Worm (Caenorhabditis elegans): Measurements from ENCODE around the gene srh-25.

srh-25 gene

ce11 chrV:12433717-12434116, at the start of gene srh-25:
srh-25 (minus strand) TSS chrV:12433817.
- TF ChIP-seq tbx-11 (GFP tag; IDR thresholded peaks at IDR 0.05) (no peak), ceh-13 (GFP tag; optimal IDR thresholded peaks at IDR 0.05) (no peak), ceh-36 (tag; optimal IDR thresholded peaks at IDR 0.05) (no peak), hmbx-1 (tag; optimal IDR thresholded peaks at IDR 0.05) (no peak), hnd-1 (tag; optimal IDR thresholded peaks at IDR 0.05) (no peak), pes-1 (GFP tag; IDR thresholded peaks at IDR 0.05) (no peak), ama-1 (optimal IDR thresholded peaks at IDR 0.05) (no peak)

ce11 chrV:12478990-12479389, 45.4 kb upstream of the srh-25 start:
- TF ChIP-seq scrt-1 (GFP tag; IDR thresholded peaks at IDR 0.05) (no peak), flt-1 (GFP tag; IDR thresholded peaks at IDR 0.05) (no peak), ama-1 (optimal IDR thresholded peaks at IDR 0.05) (no peak), pes-1 (GFP tag; IDR thresholded peaks at IDR 0.05) (no peak), tra-4 (tag; optimal IDR thresholded peaks at IDR 0.05) (no peak), ceh-13 (GFP tag; optimal IDR thresholded peaks at IDR 0.05) (no peak), aly-1 (tag; optimal IDR thresholded peaks at IDR 0.05) (no peak)

DNA sequence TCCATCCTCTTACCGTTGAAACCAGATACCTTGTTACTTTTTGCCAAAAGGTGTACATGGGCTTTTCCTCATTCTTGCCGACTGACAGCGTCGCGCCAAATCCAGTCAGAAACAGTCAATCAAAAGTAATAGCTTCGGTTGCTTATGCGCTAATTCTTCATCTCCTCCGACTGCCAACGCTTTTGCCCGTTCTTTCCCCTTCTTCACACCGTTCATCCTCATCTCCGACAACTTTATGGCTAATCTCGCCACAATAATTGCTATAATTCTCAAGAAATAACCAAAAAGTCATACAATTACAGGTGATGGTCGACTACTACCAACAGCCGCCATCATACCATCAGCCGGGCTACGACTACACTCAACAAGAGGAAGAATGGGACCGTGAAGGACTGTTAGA, 44.5 kb upstream of the srh-25 start, which contains the start of gene atn-1:
Gene atn-1 (plus strand): TSS at position 301 of the 400 bp plus-strand sequence.
- no peak for TF ChIP-seq aly-1 (tag; optimal IDR thresholded peaks at IDR 0.05)
- TF ChIP-seq hmg-4 (GFP tag; optimal IDR thresholded peaks at IDR 0.05) = no peak
- no peak for TF ChIP-seq tra-4 (tag; optimal IDR thresholded peaks at IDR 0.05)
- no peak for TF ChIP-seq B0310.2 (tag; optimal IDR thresholded peaks at IDR 0.05)
- no peak for TF ChIP-seq pes-1 (GFP tag; IDR thresholded peaks at IDR 0.05)
- TF ChIP-seq flt-1 (GFP tag; IDR thresholded peaks at IDR 0.05) = no peak
- no peak for TF ChIP-seq F13C5.2 (tag; optimal IDR thresholded peaks at IDR 0.05)
- TF ChIP-seq ama-1 (optimal IDR thresholded peaks at IDR 0.05) = no peak
- TF ChIP-seq ets-7 (tag; optimal IDR thresholded peaks at IDR 0.05) = no peak
- TF ChIP-seq ceh-36 (tag; optimal IDR thresholded peaks at IDR 0.05) = no peak
- TF ChIP-seq scrt-1 (GFP tag; IDR thresholded peaks at IDR 0.05) = no peak
- TF ChIP-seq tbx-37 (GFP tag; conservative IDR thresholded peaks at IDR 0.05) = no peak
- no peak for TF ChIP-seq sea-1 (GFP tag; conservative IDR thresholded peaks at IDR 0.05)
- TF ChIP-seq ceh-13 (GFP tag; optimal IDR thresholded peaks at IDR 0.05) = no peak
- TF ChIP-seq tbx-11 (GFP tag; IDR thresholded peaks at IDR 0.05) = no peak
- TF ChIP-seq hnd-1 (tag; optimal IDR thresholded peaks at IDR 0.05) = no peak
- no peak for TF ChIP-seq hmbx-1 (tag; optimal IDR thresholded peaks at IDR 0.05)

DNA sequence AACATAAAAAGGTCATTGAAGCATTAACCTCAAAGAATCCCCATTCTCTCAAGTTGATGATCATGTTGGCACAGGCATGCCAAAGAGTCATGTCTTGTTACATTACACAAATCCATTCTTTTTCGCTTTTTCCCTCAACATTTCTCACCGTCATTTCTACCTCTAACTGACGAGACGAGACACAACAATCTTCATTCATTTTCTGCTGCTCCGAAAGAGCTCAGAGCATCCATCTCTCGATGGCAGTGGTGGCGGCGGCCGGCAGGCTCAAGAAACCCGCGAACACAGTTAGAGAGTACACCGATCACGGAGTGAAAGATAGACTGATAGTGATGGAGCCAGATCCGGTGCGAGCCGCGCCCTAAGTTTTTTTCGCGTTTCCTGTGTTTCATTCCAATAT, 43.5 kb upstream of the srh-25 start:
- TF ChIP-seq ets-7 (tag; optimal IDR thresholded peaks at IDR 0.05) (no peak), aly-1 (tag; optimal IDR thresholded peaks at IDR 0.05) (no peak), ceh-13 (GFP tag; optimal IDR thresholded peaks at IDR 0.05) (no peak), pes-1 (GFP tag; IDR thresholded peaks at IDR 0.05) (no peak), F13C5.2 (tag; optimal IDR thresholded peaks at IDR 0.05) (no peak), hnd-1 (tag; optimal IDR thresholded peaks at IDR 0.05) (no peak), tbx-11 (GFP tag; IDR thresholded peaks at IDR 0.05) (no peak), sea-1 (GFP tag; conservative IDR thresholded peaks at IDR 0.05) (no peak), ceh-36 (tag; optimal IDR thresholded peaks at IDR 0.05) (no peak), hmbx-1 (tag; optimal IDR thresholded peaks at IDR 0.05) (no peak), flt-1 (GFP tag; IDR thresholded peaks at IDR 0.05) (no peak)

DNA sequence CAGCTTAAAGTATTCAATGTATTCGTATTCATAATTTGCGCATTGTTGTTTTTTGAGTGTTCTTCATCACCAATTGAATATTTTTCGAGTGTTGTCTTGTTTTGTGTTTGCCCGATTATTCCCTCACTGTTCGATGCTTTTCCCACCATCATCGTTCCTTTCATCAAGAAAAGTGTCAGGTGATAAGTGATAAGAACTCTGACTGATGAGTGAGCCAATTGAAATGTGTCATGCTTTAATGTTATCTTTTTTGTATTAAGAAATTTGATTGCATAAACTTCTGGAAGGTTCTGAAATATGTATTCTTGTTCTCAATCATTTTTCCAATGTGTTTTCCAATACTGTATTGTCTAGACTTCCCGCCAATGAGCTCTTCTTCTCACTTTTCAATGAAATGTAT, 41.7 kb upstream of the srh-25 start:
- TF ChIP-seq hmbx-1 (tag; optimal IDR thresholded peaks at IDR 0.05) (no peak), hnd-1 (tag; optimal IDR thresholded peaks at IDR 0.05) (no peak), tbx-11 (GFP tag; IDR thresholded peaks at IDR 0.05) (no peak), hmg-4 (GFP tag; optimal IDR thresholded peaks at IDR 0.05) (no peak), flt-1 (GFP tag; IDR thresholded peaks at IDR 0.05) (no peak), aly-1 (tag; optimal IDR thresholded peaks at IDR 0.05) (no peak), sea-1 (GFP tag; conservative IDR thresholded peaks at IDR 0.05) (no peak), pes-1 (GFP tag; IDR thresholded peaks at IDR 0.05) (no peak), B0310.2 (tag; optimal IDR thresholded peaks at IDR 0.05) (no peak), F13C5.2 (tag; optimal IDR thresholded peaks at IDR 0.05) (no peak), ceh-36 (tag; optimal IDR thresholded peaks at IDR 0.05) (no peak), ets-7 (tag; optimal IDR thresholded peaks at IDR 0.05) (no peak), tra-4 (tag; optimal IDR thresholded peaks at IDR 0.05) (no peak), ama-1 (optimal IDR thresholded peaks at IDR 0.05) (no peak), scrt-1 (GFP tag; IDR thresholded peaks at IDR 0.05) (no peak), tbx-37 (GFP tag; conservative IDR thresholded peaks at IDR 0.05) (no peak)

ce11 chrV:12470324-12470723, 36.7 kb upstream of the srh-25 start:
- no peak for TF ChIP-seq sea-1 (GFP tag; conservative IDR thresholded peaks at IDR 0.05)
- TF ChIP-seq ets-7 (tag; optimal IDR thresholded peaks at IDR 0.05) = no peak
- TF ChIP-seq pes-1 (GFP tag; IDR thresholded peaks at IDR 0.05) = no peak
- TF ChIP-seq tbx-11 (GFP tag; IDR thresholded peaks at IDR 0.05) = no peak
- no peak for TF ChIP-seq hnd-1 (tag; optimal IDR thresholded peaks at IDR 0.05)
- TF ChIP-seq ceh-36 (tag; optimal IDR thresholded peaks at IDR 0.05) = no peak
- TF ChIP-seq B0310.2 (tag; optimal IDR thresholded peaks at IDR 0.05) = no peak
- TF ChIP-seq tbx-37 (GFP tag; conservative IDR thresholded peaks at IDR 0.05) = no peak
- no peak for TF ChIP-seq aly-1 (tag; optimal IDR thresholded peaks at IDR 0.05)
- TF ChIP-seq scrt-1 (GFP tag; IDR thresholded peaks at IDR 0.05) = no peak
- TF ChIP-seq F13C5.2 (tag; optimal IDR thresholded peaks at IDR 0.05) = no peak
- no peak for TF ChIP-seq hmbx-1 (tag; optimal IDR thresholded peaks at IDR 0.05)
- no peak for TF ChIP-seq ama-1 (optimal IDR thresholded peaks at IDR 0.05)
- TF ChIP-seq hmg-4 (GFP tag; optimal IDR thresholded peaks at IDR 0.05) = no peak
- TF ChIP-seq ceh-13 (GFP tag; optimal IDR thresholded peaks at IDR 0.05) = no peak
- no peak for TF ChIP-seq flt-1 (GFP tag; IDR thresholded peaks at IDR 0.05)
- TF ChIP-seq tra-4 (tag; optimal IDR thresholded peaks at IDR 0.05) = no peak

DNA sequence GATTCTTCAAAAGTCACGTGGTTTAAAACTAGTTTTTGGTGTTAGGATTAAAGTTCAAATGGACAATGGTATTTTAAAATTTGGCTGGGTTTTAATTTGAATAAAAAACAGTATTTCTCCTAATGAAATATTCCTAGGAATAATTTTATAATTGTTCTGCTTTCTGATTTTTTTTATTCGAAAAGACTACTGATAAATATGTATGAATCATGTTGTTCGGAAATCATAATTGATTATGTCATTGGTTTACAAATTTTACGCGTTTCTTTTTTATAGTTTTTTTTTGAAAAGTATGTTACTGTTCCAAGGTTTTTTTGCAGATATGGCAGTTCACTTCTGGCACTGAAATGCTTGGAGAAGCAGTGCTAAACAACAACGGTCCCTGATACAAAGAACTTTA, 34.7 kb upstream of the srh-25 start, which contains the start of gene F28C1.3:
Gene F28C1.3 (plus strand): TSS at position 301 of the 400 bp plus-strand sequence.
- TF ChIP-seq tbx-37 (GFP tag; conservative IDR thresholded peaks at IDR 0.05) (no peak), hmg-4 (GFP tag; optimal IDR thresholded peaks at IDR 0.05) (no peak), B0310.2 (tag; optimal IDR thresholded peaks at IDR 0.05) (no peak), F13C5.2 (tag; optimal IDR thresholded peaks at IDR 0.05) (no peak), tra-4 (tag; optimal IDR thresholded peaks at IDR 0.05) (no peak), hmbx-1 (tag; optimal IDR thresholded peaks at IDR 0.05) (no peak), ets-7 (tag; optimal IDR thresholded peaks at IDR 0.05) (no peak), ama-1 (optimal IDR thresholded peaks at IDR 0.05) (no peak), aly-1 (tag; optimal IDR thresholded peaks at IDR 0.05) (no peak), ceh-13 (GFP tag; optimal IDR thresholded peaks at IDR 0.05) (no peak), hnd-1 (tag; optimal IDR thresholded peaks at IDR 0.05) (no peak)
